Worm (Caenorhabditis elegans): Measurements from ENCODE around the gene irld-51.

- no peak for TF ChIP-seq lsy-2 (tag; optimal IDR thresholded peaks at IDR 0.05)
- TF ChIP-seq nhr-19 (GFP tag; conservative IDR thresholded peaks at IDR 0.05), result no peak
These were observed 31.9 kb upstream of the irld-51 start for ce11 chrII:2984383-2984782.

All from whole organism, L1 larva.